Fruit fly (Drosophila melanogaster): Measurements from ENCODE around the gene CG33271.

dm6 chr3L:11599965-11600420, 22.7 kb upstream of the CG33271 start, which contains the start of the genes CG14137 and CG46394:
- TF ChIP-seq CG8478 (optimal IDR thresholded peaks at IDR 0.05) = no peak
- no peak for TF ChIP-seq CTCF (optimal IDR thresholded peaks at IDR 0.05)
